Worm (Caenorhabditis elegans) whole organism, late embryonic: Measurements from ENCODE around the gene Y66D12A.3.

Experiments
- ceh-18 ChIP-seq: sonication (generic microtip); optimal IDR thresholded peaks from 2 replicates; lab custom pipeline; 2016; ENCODE audit warnings: missing genetic modification characterization, missing compliant biosample characterization
- ceh-19 ChIP-seq: fragments of 200-800 bp; sonication (Bioruptor generic); optimal IDR thresholded peaks from 2 replicates; lab custom pipeline; 2018; ENCODE audit warnings: mild to moderate bottlenecking, missing genetic modification characterization, missing compliant biosample characterization
- ceh-34 ChIP-seq: sonication (generic microtip); optimal IDR thresholded peaks from 2 replicates; lab custom pipeline; 2016; ENCODE audit warnings: mild to moderate bottlenecking, missing genetic modification characterization, missing compliant biosample characterization
- ceh-6 ChIP-seq: fragments of 200-800 bp; sonication (Bioruptor generic); optimal IDR thresholded peaks from 2 replicates; lab custom pipeline; 2018; ENCODE audit warnings: mild to moderate bottlenecking, missing genetic modification characterization, missing compliant biosample characterization
- ets-4 ChIP-seq: sonication (generic microtip); optimal IDR thresholded peaks from 2 replicates; lab custom pipeline; 2016; ENCODE audit warnings: missing genetic modification characterization, missing compliant biosample characterization
- lin-11 ChIP-seq: fragments of 200-800 bp; sonication (Bioruptor generic); optimal IDR thresholded peaks from 2 replicates; lab custom pipeline; 2018; ENCODE audit warnings: mild to moderate bottlenecking, missing genetic modification characterization, missing compliant biosample characterization
- madf-2 ChIP-seq: sonication (generic microtip); optimal IDR thresholded peaks from 2 replicates; lab custom pipeline; 2017; ENCODE audit warnings: missing genetic modification characterization, missing compliant biosample characterization
- nhr-11 ChIP-seq: fragments of 150-350 bp; optimal IDR thresholded peaks from 2 replicates; lab custom pipeline; 2014; ENCODE audit warnings: missing biosample characterization, missing genetic modification characterization
- pag-3 ChIP-seq: sonication (generic microtip); optimal IDR thresholded peaks from 2 replicates; lab custom pipeline; 2016; ENCODE audit warnings: missing compliant biosample characterization, missing genetic modification characterization, borderline replicate concordance

ce11 chrIII:11614874-11615273 lies 25.9 kb downstream of the Y66D12A.3 start:
- no peak for TF ChIP-seq pag-3
- TF ChIP-seq madf-2 (tag; lab: Kevin White, UChicago), result no peak
- no peak for TF ChIP-seq ceh-6 (GFP tag; lab: Kevin White, UChicago)
- no peak for TF ChIP-seq nhr-11 (tag; lab: Kevin White, UChicago)
- no peak for TF ChIP-seq lin-11 (tag; lab: Kevin White, UChicago)
- TF ChIP-seq ets-4 (tag; lab: Kevin White, UChicago), result no peak
- TF ChIP-seq ceh-19, result no peak
- no peak for TF ChIP-seq ceh-18 (tag; lab: Kevin White, UChicago)
- TF ChIP-seq ceh-34 (tag; lab: Kevin White, UChicago), result no peak
